Worm (Caenorhabditis elegans) whole organism, L4 larva: ENCODE measurements around the gene F10G2.10.
A peak's percentile ranks its signal among the peaks of the same experiment; 100 is the strongest.

ENCODE experiments used
- F10B5.3 ChIP-seq: sonication (generic microtip); optimal IDR thresholded peaks from 2 replicates; lab custom pipeline; 2016; ENCODE audit warnings: mild to moderate bottlenecking, missing genetic modification characterization, missing compliant biosample characterization
- F44E2.7 ChIP-seq: fragments of 200-800 bp; sonication (Bioruptor generic); IDR thresholded peaks from 2 replicates; pipeline ENCODE4 v2.1.2; 2022; ENCODE audit warnings: missing genetic modification characterization, missing compliant biosample characterization
- Y105C5A.15 ChIP-seq: fragments of 200-800 bp; sonication (Bioruptor generic); IDR thresholded peaks from 2 replicates; pipeline ENCODE4 v1.3.6; 2022; ENCODE audit warnings: missing genetic modification characterization, missing compliant biosample characterization
- Y48G9A.11 ChIP-seq: fragments of 200-800 bp; sonication (Bioruptor generic); IDR thresholded peaks from 2 replicates; pipeline ENCODE4 v1.3.6; 2022; ENCODE audit warnings: missing genetic modification reagents, missing genetic modification characterization, missing compliant biosample characterization
- Y75B8A.6 ChIP-seq: fragments of 200-800 bp; sonication (Bioruptor generic); IDR thresholded peaks from 2 replicates; pipeline ENCODE4 v1.3.6; 2022; ENCODE audit warnings: missing genetic modification reagents, missing genetic modification characterization, missing compliant biosample characterization
- aha-1 ChIP-seq: fragments of 150-350 bp; peaks from one replicate; lab custom pipeline; 2014; ENCODE audit warnings: missing biosample characterization, missing genetic modification characterization
- aly-2 ChIP-seq: sonication (generic microtip); optimal IDR thresholded peaks from 2 replicates; lab custom pipeline; 2018; ENCODE audit warnings: missing biosample characterization, missing genetic modification characterization
- arid-1 ChIP-seq: fragments of 200-800 bp; sonication (Bioruptor generic); conservative IDR thresholded peaks from 2 replicates; pipeline ENCODE4 v1.3.6; 2022; ENCODE audit warnings: missing genetic modification reagents, missing genetic modification characterization, missing compliant biosample characterization
- ceh-20 ChIP-seq: fragments of 200-800 bp; sonication (Bioruptor generic); IDR thresholded peaks from 2 replicates; pipeline ENCODE4 v1.3.6; 2022; ENCODE audit warnings: missing genetic modification reagents, missing genetic modification characterization, missing compliant biosample characterization
- ceh-62 ChIP-seq: sonication (generic microtip); optimal IDR thresholded peaks from 2 replicates; lab custom pipeline; 2017; ENCODE audit warnings: missing biosample characterization, missing genetic modification characterization
- daf-16 ChIP-seq, 3 experiments: sonication (generic microtip); optimal IDR thresholded peaks; 2 replicates each; lab custom pipeline; 2016 to 2017; ENCODE audit warnings: missing genetic modification characterization in 3 of 3, missing genetic modification reagents in 3 of 3, mild to moderate bottlenecking in 2 of 3, missing compliant biosample characterization in 2 of 3, missing biosample characterization in 1 of 3, moderate library complexity in 1 of 3
- dmd-6 ChIP-seq: fragments of 200-800 bp; sonication (Bioruptor generic); IDR thresholded peaks from 2 replicates; pipeline ENCODE4 v1.3.6; 2022; ENCODE audit warnings: missing genetic modification reagents, missing genetic modification characterization, missing compliant biosample characterization
- dpl-1 ChIP-seq: fragments of 150-350 bp; optimal IDR thresholded peaks from 2 replicates; lab custom pipeline; 2014; ENCODE audit warnings: missing biosample characterization, missing genetic modification reagents, missing genetic modification characterization
- gei-8 ChIP-seq: fragments of 200-800 bp; sonication (Bioruptor generic); optimal IDR thresholded peaks from 2 replicates; lab custom pipeline; 2018; ENCODE audit warnings: mild to moderate bottlenecking, missing genetic modification characterization, missing compliant biosample characterization
- hlh-11 ChIP-seq: fragments of 200-800 bp; sonication (Bioruptor generic); optimal IDR thresholded peaks from 2 replicates; lab custom pipeline; 2018; ENCODE audit warnings: mild to moderate bottlenecking, missing genetic modification characterization, missing compliant biosample characterization
- jun-1 ChIP-seq: fragments of 150-350 bp; optimal IDR thresholded peaks from 2 replicates; lab custom pipeline; 2014; ENCODE audit warnings: missing biosample characterization, missing genetic modification reagents, missing genetic modification characterization
- lin-13 ChIP-seq: fragments of 150-350 bp; optimal IDR thresholded peaks from 2 replicates; lab custom pipeline; 2014; ENCODE audit warnings: missing biosample characterization, missing genetic modification reagents, missing genetic modification characterization
- lir-3 ChIP-seq: sonication (generic microtip); optimal IDR thresholded peaks from 2 replicates; lab custom pipeline; 2016; ENCODE audit warnings: mild to moderate bottlenecking, missing genetic modification characterization, missing compliant biosample characterization
- nhr-10 ChIP-seq: fragments of 150-350 bp; optimal IDR thresholded peaks from 2 replicates; lab custom pipeline; 2014; ENCODE audit warnings: missing biosample characterization, missing genetic modification characterization
- nhr-28 ChIP-seq: fragments of 150-350 bp; optimal IDR thresholded peaks from 2 replicates; lab custom pipeline; 2014; ENCODE audit warnings: missing biosample characterization, missing genetic modification characterization
- nhr-41 ChIP-seq: fragments of 200-800 bp; sonication (Bioruptor generic); IDR thresholded peaks from 2 replicates; pipeline ENCODE4 v1.3.6; 2022; ENCODE audit warnings: missing genetic modification reagents, missing genetic modification characterization, missing compliant biosample characterization
- pqm-1 ChIP-seq: sonication (generic microtip); optimal IDR thresholded peaks from 2 replicates; lab custom pipeline; 2017; ENCODE audit warnings: missing biosample characterization, missing genetic modification characterization
- set-16 ChIP-seq: fragments of 200-800 bp; sonication (Bioruptor generic); IDR thresholded peaks from 2 replicates; pipeline ENCODE4 v1.3.6; 2022; ENCODE audit warnings: missing genetic modification reagents, missing genetic modification characterization, missing compliant biosample characterization
- spr-1 ChIP-seq: sonication (generic microtip); optimal IDR thresholded peaks from 2 replicates; lab custom pipeline; 2016; ENCODE audit warnings: mild to moderate bottlenecking, missing genetic modification characterization, missing compliant biosample characterization
- spr-3 ChIP-seq: fragments of 200-800 bp; sonication (Bioruptor generic); optimal IDR thresholded peaks from 2 replicates; lab custom pipeline; 2018; ENCODE audit warnings: mild to moderate bottlenecking, missing genetic modification characterization, missing compliant biosample characterization
- unc-62 ChIP-seq, 3 experiments: fragments of 150-350 bp in 1 of 3; sonication (generic microtip); optimal IDR thresholded peaks in 2 of 3; peaks in 1 of 3; 1 replicate in 1 of 3; 2 replicates in 2 of 3; lab custom pipeline; 2014 to 2017; ENCODE audit warnings: missing biosample characterization in 3 of 3, missing genetic modification characterization in 3 of 3, missing genetic modification reagents in 3 of 3, missing genotype in 1 of 3
- zfp-3 ChIP-seq: fragments of 200-800 bp; sonication (Bioruptor generic); conservative IDR thresholded peaks from 2 replicates; pipeline ENCODE4 v1.3.6; 2022; ENCODE audit warnings: missing genetic modification reagents, missing genetic modification characterization, missing compliant biosample characterization

F10G2.10 gene

ce11 chrV:7352186-7353053, 30.4 kb downstream of the F10G2.10 start, which contains the start of the genes srh-231 and srh-275:
Gene srh-231, minus strand, starts transcription at chrV:7352236.
Gene srh-275, plus strand, starts transcription at chrV:7353003.
- no peak for TF ChIP-seq gei-8 (GFP tag; lab: Kevin White, UChicago)
- TF ChIP-seq aha-1 = peak; percentile 92

- TF ChIP-seq unc-62 (GFP tag; optimal IDR thresholded peaks at IDR 0.05 in 1 of 2; lab: Kevin White, UChicago) (peak in 1 of 2 experiments; percentile 92), unc-62 (tag; optimal IDR thresholded peaks at IDR 0.05; lab: Kevin White, UChicago) (no peak), F44E2.7 (GFP tag; lab: Robert Waterston, UW) (no peak)
Observed at ce11 chrV:7353602-7354001, 31.6 kb downstream of the F10G2.10 start.

DNA sequence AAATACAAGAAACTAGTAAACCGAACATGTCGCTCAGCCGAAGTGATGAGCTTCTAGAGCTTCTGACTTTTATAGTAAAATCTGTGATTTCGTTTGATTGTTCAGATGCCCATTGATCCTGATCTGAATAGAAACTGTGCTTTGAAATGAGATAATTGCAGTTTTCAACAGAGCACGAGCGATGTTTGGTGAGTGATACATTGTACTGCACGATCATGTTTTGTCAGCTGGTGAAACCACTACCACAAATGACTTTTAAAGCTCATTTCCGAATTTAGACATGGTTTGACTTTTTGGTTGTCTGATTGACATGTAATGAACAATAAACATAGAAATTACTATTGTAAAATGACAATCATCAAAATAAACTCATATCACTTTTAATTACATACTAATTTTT, 33.4 kb downstream of the F10G2.10 start, which contains the start of gene tag-293:
Gene tag-293 (minus strand): TSS at position 101 of the 400 bp plus-strand sequence.
- TF ChIP-seq Y105C5A.15 (GFP tag; lab: Robert Waterston, UW) (no peak), ceh-20 (GFP tag; lab: Robert Waterston, UW) (no peak)

ce11 chrV:7356684-7357083, 34.7 kb downstream of the F10G2.10 start, which contains the start of gene C03G6.21:
Gene C03G6.21, minus strand, starts transcription at chrV:7356784.
- TF ChIP-seq spr-3 (GFP tag; lab: Kevin White, UChicago) = no peak
- TF ChIP-seq lin-13 = no peak
- TF ChIP-seq aha-1 = no peak
- no peak for TF ChIP-seq Y75B8A.6 (GFP tag; lab: Robert Waterston, UW)
- TF ChIP-seq set-16 = no peak
- TF ChIP-seq dpl-1 (GFP tag; lab: Kevin White, UChicago) = no peak

- TF ChIP-seq nhr-28 (tag; lab: Kevin White, UChicago) = no peak
- TF ChIP-seq nhr-10 (tag; lab: Kevin White, UChicago) = no peak
- TF ChIP-seq spr-1 = no peak
- no peak for TF ChIP-seq zfp-3 (GFP tag; lab: Robert Waterston, UW)
Observed at ce11 chrV:7357132-7357531, 35.1 kb downstream of the F10G2.10 start, which contains the start of gene C03G6.6. Gene C03G6.6, plus strand, starts transcription at chrV:7357432.

DNA sequence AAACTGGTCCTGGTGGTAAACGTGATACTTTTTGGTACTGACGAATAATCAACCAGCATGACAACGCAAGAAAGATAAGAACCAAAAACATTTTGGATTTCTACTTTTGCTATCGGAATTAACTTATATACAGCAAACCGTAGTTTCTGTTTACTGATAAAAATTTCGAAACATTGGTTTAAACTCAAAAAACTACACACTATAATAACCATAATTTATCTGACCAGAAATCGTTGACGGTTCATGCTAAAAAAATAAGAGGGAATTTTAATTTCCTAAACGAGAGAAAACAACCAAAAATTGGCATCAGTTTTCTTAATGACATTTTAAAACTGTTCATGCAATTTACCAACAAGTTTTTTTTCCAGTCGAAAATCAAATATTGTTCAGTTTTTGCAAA, 39.7 kb downstream of the F10G2.10 start, which contains the start of gene cyp-35A1:
Gene cyp-35A1 (minus strand): TSS at position 101 of the 400 bp plus-strand sequence.
- TF ChIP-seq hlh-11 (tag; lab: Kevin White, UChicago) (no peak), Y48G9A.11 (GFP tag; lab: Robert Waterston, UW) (no peak), arid-1 (GFP tag; lab: Robert Waterston, UW) (no peak), lir-3 (tag; lab: Kevin White, UChicago) (no peak), ceh-62 (tag; lab: Kevin White, UChicago) (no peak), F10B5.3 (tag; lab: Kevin White, UChicago) (no peak)

DNA sequence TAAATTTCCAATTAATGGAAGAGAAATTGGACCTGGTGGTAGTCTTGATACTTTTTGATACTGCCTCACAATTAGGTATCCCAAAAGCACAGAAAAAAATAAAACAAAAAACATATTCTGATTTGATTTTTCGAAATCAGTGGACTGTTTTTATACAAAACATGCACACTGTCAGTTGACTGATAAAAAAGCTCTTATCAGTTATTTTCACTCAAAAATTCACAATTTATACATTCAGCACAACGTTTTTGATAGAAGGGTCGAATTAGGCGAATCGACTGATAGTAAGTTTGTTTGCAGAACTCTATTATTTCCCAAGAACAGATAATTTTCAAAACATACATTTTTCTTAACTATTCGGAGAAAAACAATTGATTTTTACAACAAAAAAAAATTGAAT, 42.0 kb downstream of the F10G2.10 start, which contains the start of gene cyp-35A2:
Gene cyp-35A2 (minus strand): TSS at position 124 of the 400 bp plus-strand sequence.
- TF ChIP-seq jun-1 (tag; lab: Kevin White, UChicago) (no peak), pqm-1 (tag; lab: Kevin White, UChicago) (peak; percentile 52), nhr-28 (tag; lab: Kevin White, UChicago) (peak; percentile 71), dmd-6 (GFP tag; lab: Robert Waterston, UW) (peak; percentile 57; the same call in 1 of the 2 replicates), hlh-11 (tag; lab: Kevin White, UChicago) (peak; percentile 53), aly-2 (tag; lab: Kevin White, UChicago) (no peak), nhr-41 (GFP tag; lab: Robert Waterston, UW) (no peak), daf-16 (GFP tag; optimal IDR thresholded peaks at IDR 0.05; lab: Kevin White, UChicago) (no peak), daf-16 (tag; optimal IDR thresholded peaks at IDR 0.05; lab: Kevin White, UChicago) (peak; percentile 91)
